Worm (Caenorhabditis elegans) whole organism, young adult: ENCODE data around the gene dao-6.
A peak's percentile ranks its signal among the peaks of the same experiment; 100 is the strongest.

Experiments used
- B0261.1 ChIP-seq: sonication (generic microtip); optimal IDR thresholded peaks from 2 replicates; lab custom pipeline; 2016; ENCODE audit warnings: mild to moderate bottlenecking, missing genetic modification characterization, moderate library complexity, missing compliant biosample characterization
- F49E8.2 ChIP-seq: sonication (generic microtip); optimal IDR thresholded peaks from 3 replicates; lab custom pipeline; 2017; ENCODE audit warnings: missing genetic modification characterization, mild to moderate bottlenecking, missing compliant biosample characterization, antibody characterized with exemption, moderate library complexity; ENCODE audit not compliant: insufficient read depth
- F52B5.7 ChIP-seq: sonication (generic microtip); optimal IDR thresholded peaks from 2 replicates; lab custom pipeline; 2016; ENCODE audit warnings: mild to moderate bottlenecking, missing genetic modification characterization, missing compliant biosample characterization
- F55B11.4 ChIP-seq: sonication (generic microtip); optimal IDR thresholded peaks from 2 replicates; lab custom pipeline; 2016; ENCODE audit warnings: missing compliant biosample characterization, missing genetic modification characterization, borderline replicate concordance; ENCODE audit not compliant: insufficient read depth
- K12H6.12 ChIP-seq: fragments of 200-800 bp; sonication (Bioruptor generic); optimal IDR thresholded peaks from 2 replicates; lab custom pipeline; 2018; ENCODE audit warnings: mild to moderate bottlenecking, missing genetic modification characterization, missing compliant biosample characterization
- T07F8.4 ChIP-seq: sonication (generic microtip); optimal IDR thresholded peaks from 2 replicates; lab custom pipeline; 2016; ENCODE audit warnings: mild to moderate bottlenecking, missing genetic modification characterization, moderate library complexity, missing compliant biosample characterization
- Y53G8AR.9 ChIP-seq: fragments of 200-800 bp; sonication (Bioruptor generic); conservative IDR thresholded peaks from 2 replicates; pipeline ENCODE4 v1.3.6; 2022; ENCODE audit warnings: missing genetic modification reagents, missing genetic modification characterization, missing compliant biosample characterization
- Y95B8A.8 ChIP-seq: fragments of 200-800 bp; sonication (Bioruptor generic); IDR thresholded peaks from 2 replicates; pipeline ENCODE4 v1.3.6; 2022; ENCODE audit warnings: missing genetic modification reagents, missing genetic modification characterization, missing compliant biosample characterization
- ZK185.1 ChIP-seq: sonication (generic microtip); optimal IDR thresholded peaks from 2 replicates; lab custom pipeline; 2016; ENCODE audit warnings: mild to moderate bottlenecking, missing genetic modification characterization, missing compliant biosample characterization; ENCODE audit not compliant: poor library complexity, severe bottlenecking
- aptf-2 ChIP-seq: fragments of 200-800 bp; sonication (Bioruptor generic); conservative IDR thresholded peaks from 2 replicates; pipeline ENCODE4 v1.3.6; 2022; ENCODE audit warnings: missing genetic modification reagents, missing genetic modification characterization, missing compliant biosample characterization
- atf-7 ChIP-seq: sonication (generic microtip); optimal IDR thresholded peaks from 2 replicates; lab custom pipeline; 2017; ENCODE audit warnings: mild to moderate bottlenecking, missing genetic modification characterization, missing compliant biosample characterization
- attf-6 ChIP-seq: fragments of 200-800 bp; sonication (Bioruptor generic); IDR thresholded peaks from 2 replicates; pipeline ENCODE4 v1.3.6; 2022; ENCODE audit warnings: missing genetic modification reagents, missing genetic modification characterization, missing compliant biosample characterization
- cebp-1 ChIP-seq, 2 experiments: fragments of 200-800 bp in 1 of 2; sonication (Bioruptor generic) in 1 of 2; sonication (generic microtip) in 1 of 2; IDR thresholded peaks in 1 of 2; optimal IDR thresholded peaks in 1 of 2; 2 replicates each; pipeline versions ENCODE4 v1.3.6 to Lab custom; 2017 to 2022; ENCODE audit warnings: missing compliant biosample characterization in 2 of 2, missing genetic modification characterization in 2 of 2, mild to moderate bottlenecking in 1 of 2, missing genetic modification reagents in 1 of 2, moderate library complexity in 1 of 2
- ceh-40 ChIP-seq: fragments of 200-800 bp; sonication (Bioruptor generic); IDR thresholded peaks from 2 replicates; pipeline ENCODE4 v1.3.6; 2022; ENCODE audit warnings: missing genetic modification characterization, missing compliant biosample characterization
- die-1 ChIP-seq: sonication (generic microtip); optimal IDR thresholded peaks from 2 replicates; lab custom pipeline; 2016; ENCODE audit warnings: missing genotype, mild to moderate bottlenecking, missing genetic modification characterization, missing compliant biosample characterization
- dpl-1 ChIP-seq: fragments of 150-350 bp; optimal IDR thresholded peaks from 2 replicates; lab custom pipeline; 2014; ENCODE audit warnings: missing biosample characterization, missing genetic modification reagents, missing genetic modification characterization
- hmg-1.2 ChIP-seq: fragments of 200-800 bp; sonication (Bioruptor generic); IDR thresholded peaks from 2 replicates; pipeline ENCODE4 v1.3.6; 2022; ENCODE audit warnings: missing genetic modification reagents, missing genetic modification characterization, missing compliant biosample characterization
- lsy-27 ChIP-seq: sonication (generic microtip); optimal IDR thresholded peaks from 2 replicates; lab custom pipeline; 2017; ENCODE audit warnings: missing genetic modification characterization, mild to moderate bottlenecking, missing compliant biosample characterization, antibody characterized with exemption, missing genotype, borderline replicate concordance; ENCODE audit not compliant: insufficient read depth
- madf-3 ChIP-seq: fragments of 200-800 bp; sonication (Bioruptor generic); IDR thresholded peaks from 2 replicates; pipeline ENCODE4 v1.3.6; 2022; ENCODE audit warnings: missing genetic modification reagents, missing genetic modification characterization, missing compliant biosample characterization
- madf-8 ChIP-seq: fragments of 200-800 bp; sonication (Bioruptor generic); conservative IDR thresholded peaks from 2 replicates; pipeline ENCODE4 v1.3.6; 2022; ENCODE audit warnings: missing genetic modification reagents, missing genetic modification characterization, missing compliant biosample characterization
- mel-28 ChIP-seq: sonication (generic microtip); optimal IDR thresholded peaks from 2 replicates; lab custom pipeline; 2016; ENCODE audit warnings: borderline replicate concordance, mild to moderate bottlenecking, missing genetic modification characterization, missing compliant biosample characterization
- nfya-2 ChIP-seq: fragments of 200-800 bp; sonication (Bioruptor generic); IDR thresholded peaks from 2 replicates; pipeline ENCODE4 v1.3.6; 2022; ENCODE audit warnings: missing genetic modification reagents, missing genetic modification characterization, missing compliant biosample characterization
- nfyb-1 ChIP-seq: fragments of 200-800 bp; sonication (Bioruptor generic); IDR thresholded peaks from 2 replicates; pipeline ENCODE4 v1.3.6; 2022; ENCODE audit warnings: missing genetic modification reagents, missing genetic modification characterization, missing compliant biosample characterization
- nhr-80 ChIP-seq: sonication (generic microtip); optimal IDR thresholded peaks from 2 replicates; lab custom pipeline; 2016; ENCODE audit warnings: missing genetic modification characterization, missing compliant biosample characterization
- sea-2 ChIP-seq: fragments of 200-800 bp; sonication (Bioruptor generic); IDR thresholded peaks from 2 replicates; pipeline ENCODE4 v1.3.6; 2022; ENCODE audit warnings: missing genetic modification characterization, missing compliant biosample characterization
- sptf-2 ChIP-seq: fragments of 200-800 bp; sonication (Bioruptor generic); optimal IDR thresholded peaks from 2 replicates; lab custom pipeline; 2018; ENCODE audit warnings: mild to moderate bottlenecking, missing genetic modification characterization, missing compliant biosample characterization
- zfh-2 ChIP-seq: fragments of 200-800 bp; sonication (Bioruptor generic); conservative IDR thresholded peaks from 2 replicates; pipeline ENCODE4 v1.3.6; 2022; ENCODE audit warnings: missing genetic modification reagents, missing genetic modification characterization, missing compliant biosample characterization
- ztf-25 ChIP-seq: fragments of 200-800 bp; sonication (Bioruptor generic); IDR thresholded peaks from 2 replicates; pipeline ENCODE4 v1.3.6; 2022; ENCODE audit warnings: missing genetic modification reagents, missing genetic modification characterization, missing compliant biosample characterization
- ztf-3 ChIP-seq: fragments of 200-800 bp; sonication (Bioruptor generic); optimal IDR thresholded peaks from 2 replicates; lab custom pipeline; 2018; ENCODE audit warnings: mild to moderate bottlenecking, missing genetic modification characterization, missing compliant biosample characterization
- ztf-6 ChIP-seq: fragments of 200-800 bp; sonication (Bioruptor generic); IDR thresholded peaks from 2 replicates; pipeline ENCODE4 v1.3.6; 2022; ENCODE audit warnings: missing genetic modification reagents, missing genetic modification characterization, missing compliant biosample characterization

dao-6 gene

DNA sequence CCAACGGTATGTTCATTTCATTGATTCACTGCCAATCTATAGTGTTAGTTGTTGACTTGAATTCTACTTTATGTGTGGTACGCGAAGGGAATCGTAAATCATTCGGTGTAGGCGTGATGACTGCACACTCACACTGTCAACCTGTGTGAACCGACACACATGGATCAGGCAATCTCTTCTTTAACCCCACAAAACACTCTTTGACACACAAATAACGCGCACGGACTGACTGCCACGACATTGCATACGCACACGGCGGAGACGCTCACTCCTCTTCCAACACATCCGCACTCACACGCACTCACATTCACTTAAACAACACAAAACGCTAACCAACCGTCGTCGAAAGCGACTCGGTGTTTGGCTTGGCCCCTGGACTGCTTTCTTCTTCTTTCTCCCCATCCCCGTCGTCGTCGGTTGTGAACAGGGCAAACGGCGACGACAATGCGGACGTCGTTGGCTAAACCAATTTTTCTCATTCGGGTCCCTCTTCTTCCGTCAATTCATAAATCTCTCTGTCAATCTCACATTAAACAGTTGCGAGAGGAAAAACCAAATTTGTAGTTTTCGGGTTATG, 35.8 kb downstream of the dao-6 start (continued):
- TF ChIP-seq hmg-1.2 (GFP tag; lab: Robert Waterston, UW) = 0 out of 2 replicates have a peak, but pooled peaks have one; percentile 22
- no peak for TF ChIP-seq T07F8.4 (tag; lab: Kevin White, UChicago)
- TF ChIP-seq B0261.1 (tag; lab: Kevin White, UChicago) = no peak
- no peak for TF ChIP-seq ZK185.1 (tag; lab: Kevin White, UChicago)
- no peak for TF ChIP-seq sea-2 (GFP tag; lab: Robert Waterston, UW)
- TF ChIP-seq nfya-2 (GFP tag; lab: Robert Waterston, UW) = no peak
- 0 out of 2 replicates have a peak, but pooled peaks have one; percentile 12 for TF ChIP-seq nfyb-1 (GFP tag; lab: Robert Waterston, UW)
- no peak for TF ChIP-seq F52B5.7 (tag; lab: Kevin White, UChicago)
- TF ChIP-seq mel-28 = no peak
- TF ChIP-seq madf-3 (GFP tag; lab: Robert Waterston, UW) = no peak
- TF ChIP-seq aptf-2 = no peak
- no peak for TF ChIP-seq Y95B8A.8 (GFP tag; lab: Robert Waterston, UW)
- TF ChIP-seq lsy-27 (tag; lab: Kevin White, UChicago) = no peak
- TF ChIP-seq Y53G8AR.9 (GFP tag; lab: Robert Waterston, UW) = no peak
- TF ChIP-seq ztf-25 (GFP tag; lab: Robert Waterston, UW) = no peak
- TF ChIP-seq ztf-3 (GFP tag; lab: Kevin White, UChicago) = no peak
- TF ChIP-seq ztf-6 (GFP tag; lab: Robert Waterston, UW) = peak; percentile 45; the same call in 1 of the 2 replicates
- TF ChIP-seq K12H6.12 = no peak

DNA sequence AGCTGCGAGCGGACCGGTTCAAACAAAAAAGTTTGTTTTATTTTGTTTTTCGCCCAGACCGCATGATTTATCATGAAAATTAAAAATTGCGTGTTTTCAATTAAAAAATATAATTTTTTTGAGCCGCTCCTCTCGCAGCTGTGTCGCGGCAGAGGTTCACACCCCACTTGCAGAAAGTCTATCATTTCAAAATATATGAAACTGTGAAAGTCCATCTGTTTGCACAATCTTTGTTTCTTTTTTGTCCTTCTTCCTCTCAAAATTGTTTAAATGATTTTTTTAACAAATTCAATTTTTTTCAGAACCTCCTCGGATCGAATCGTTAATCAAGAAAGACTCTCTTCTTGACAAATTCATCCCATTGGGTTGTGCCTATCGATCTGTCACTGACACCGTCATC, 36.4 kb downstream of the dao-6 start, which contains the start of gene tlk-1:
TSS of gene tlk-1 (plus strand) at position 301 of the 400 bp plus-strand sequence.
- no peak for TF ChIP-seq atf-7
- no peak for TF ChIP-seq F49E8.2 (tag; lab: Kevin White, UChicago)
- no peak for TF ChIP-seq ztf-6 (GFP tag; lab: Robert Waterston, UW)
- no peak for TF ChIP-seq dpl-1
- TF ChIP-seq F52B5.7 (tag; lab: Kevin White, UChicago) = no peak
- TF ChIP-seq ceh-40 = no peak
- no peak for TF ChIP-seq ZK185.1 (tag; lab: Kevin White, UChicago)
- no peak for TF ChIP-seq T07F8.4 (tag; lab: Kevin White, UChicago)
- no peak for TF ChIP-seq madf-8

DNA sequence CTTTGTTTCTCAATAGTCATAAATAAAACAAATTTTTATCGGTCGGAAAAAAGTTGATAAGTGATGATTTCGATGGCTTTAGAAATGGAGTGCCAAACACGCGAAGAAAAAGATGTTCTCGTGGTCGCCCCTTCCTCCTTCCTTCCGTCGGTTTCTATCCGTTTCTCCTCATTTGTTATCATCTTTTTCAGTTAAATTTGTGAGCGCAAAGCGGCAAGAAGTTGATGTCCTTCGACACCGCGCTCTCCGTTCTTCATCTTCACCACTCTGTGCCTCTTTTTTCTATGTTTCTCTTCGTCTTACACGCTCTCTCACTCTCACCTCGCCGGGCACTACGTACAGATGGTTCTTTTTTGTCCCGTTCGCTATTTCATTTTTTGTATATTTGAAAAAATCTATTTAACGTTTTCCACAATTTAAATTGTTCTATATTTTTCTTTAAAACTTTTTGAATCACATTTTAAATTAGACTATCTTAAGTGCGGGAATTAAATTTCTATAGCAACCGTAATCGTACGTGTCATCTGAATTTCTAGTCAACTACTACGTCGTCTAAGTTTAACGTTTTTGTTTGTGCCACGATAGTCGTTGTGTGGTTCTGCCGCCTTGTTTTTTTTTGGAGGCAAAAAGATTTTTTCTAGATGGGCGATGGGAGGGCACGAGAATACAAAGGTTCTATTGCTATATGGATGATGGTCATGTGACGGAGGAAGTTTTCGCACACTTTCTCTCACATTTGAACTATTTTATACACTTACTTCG, 37.2 kb downstream of the dao-6 start:
- no peak for TF ChIP-seq sptf-2 (GFP tag; lab: Kevin White, UChicago)
- no peak for TF ChIP-seq die-1 (tag; lab: Kevin White, UChicago)
- TF ChIP-seq hmg-1.2 (GFP tag; lab: Robert Waterston, UW) = peak; percentile 53; the same call in 1 of the 2 replicates
- no peak for TF ChIP-seq attf-6 (GFP tag; lab: Robert Waterston, UW)
- TF ChIP-seq F55B11.4 (tag; lab: Kevin White, UChicago) = no peak
- TF ChIP-seq cebp-1 (GFP tag; IDR thresholded peaks at IDR 0.05; lab: Robert Waterston, UW) = no peak
- peak; percentile 1 for TF ChIP-seq cebp-1 (tag; optimal IDR thresholded peaks at IDR 0.05; lab: Kevin White, UChicago)
- peak; percentile 2 for TF ChIP-seq K12H6.12
- TF ChIP-seq zfh-2 (GFP tag; lab: Robert Waterston, UW) = 0 out of 2 replicates have a peak, but pooled peaks have one; percentile 27
- TF ChIP-seq nhr-80 (tag; lab: Kevin White, UChicago) = peak; percentile 32
